Comparison of ENCODE assay signal across 4 fruit fly cellular contexts in genomic region chr3L:9095704-9096103, dm6.
TF ChIP-seq lines count a peak whose summit lies in the region.

No protein-coding gene starts in this region.

- no peak for TF ChIP-seq CTCF in whole organism, embryonic (GFP tag; optimal IDR thresholded peaks at IDR 0.05; lab: Kevin White, UChicago)

TF ChIP-seq in whole organism, adult, 20 proteins besides CTCF, POLR2A, EP300 and RAD21:
- TF ChIP-seq CG7045 (GFP tag; optimal IDR thresholded peaks at IDR 0.05; lab: Kevin White, UChicago), result peak; percentile 3
- peak; percentile 98 for TF ChIP-seq cic (GFP tag; optimal IDR thresholded peaks at IDR 0.05; lab: Kevin White, UChicago)
- no peak for TF ChIP-seq bab1 (GFP tag; optimal IDR thresholded peaks at IDR 0.05; lab: Kevin White, UChicago)
- peak; percentile 80 for TF ChIP-seq CG33017 (tag; optimal IDR thresholded peaks at IDR 0.05; lab: Kevin White, UChicago)
- no peak for TF ChIP-seq CG1620 (GFP tag; optimal IDR thresholded peaks at IDR 0.05; lab: Kevin White, UChicago)
- no peak for TF ChIP-seq pad (GFP tag; optimal IDR thresholded peaks at IDR 0.05; lab: Kevin White, UChicago)
- TF ChIP-seq Hr96 (GFP tag; optimal IDR thresholded peaks at IDR 0.05; lab: Kevin White, UChicago), result peak; percentile 54
- peak; percentile 80 for TF ChIP-seq kay (GFP tag; lab: Kevin White, UChicago; ENCODE audit: borderline replicate concordance)
- peak; percentile 27 for TF ChIP-seq CG7101 (tag; optimal IDR thresholded peaks at IDR 0.05; lab: Kevin White, UChicago)
- TF ChIP-seq Mnt (GFP tag; optimal IDR thresholded peaks at IDR 0.05; lab: Kevin White, UChicago), result peak; percentile 81
- peak; percentile 6 for TF ChIP-seq CG14711 (tag; optimal IDR thresholded peaks at IDR 0.05; lab: Kevin White, UChicago)
- TF ChIP-seq CG5204 (GFP tag; optimal IDR thresholded peaks at IDR 0.05; lab: Kevin White, UChicago), result no peak
- peak; percentile 65 for TF ChIP-seq Clk (GFP tag; optimal IDR thresholded peaks at IDR 0.05; lab: Kevin White, UChicago)
- TF ChIP-seq CG11617 (GFP tag; optimal IDR thresholded peaks at IDR 0.05; lab: Kevin White, UChicago), result peak; percentile 16
- TF ChIP-seq CG12768 (GFP tag; optimal IDR thresholded peaks at IDR 0.05; lab: Kevin White, UChicago), result peak; percentile 53
- no peak for TF ChIP-seq toe (GFP tag; optimal IDR thresholded peaks at IDR 0.05; lab: Kevin White, UChicago)
- TF ChIP-seq cnc (optimal IDR thresholded peaks at IDR 0.05; lab: Kevin White, UChicago), result no peak

TF ChIP-seq in whole organism, embryonic, 481 proteins besides CTCF, POLR2A, EP300 and RAD21 (continues in another document):
- TF ChIP-seq Side (GFP tag; optimal IDR thresholded peaks at IDR 0.05; lab: Kevin White, UChicago) (no peak), Hmx (GFP tag; optimal IDR thresholded peaks at IDR 0.05; lab: Kevin White, UChicago) (no peak), ken (GFP tag; IDR thresholded peaks at IDR 0.05; lab: Robert Waterston, UW) (no peak), Chrac-16 (GFP tag; optimal IDR thresholded peaks at IDR 0.05; lab: Kevin White, UChicago) (no peak), exex (tag; optimal IDR thresholded peaks at IDR 0.05; lab: Kevin White, UChicago) (peak; percentile 45), Xbp1 (GFP tag; optimal IDR thresholded peaks at IDR 0.05; lab: Kevin White, UChicago) (no peak), ewg (GFP tag; optimal IDR thresholded peaks at IDR 0.05; lab: Kevin White, UChicago) (no peak), kay (GFP tag; optimal IDR thresholded peaks at IDR 0.05; lab: Kevin White, UChicago) (no peak), Hey (tag; optimal IDR thresholded peaks at IDR 0.05; lab: Kevin White, UChicago) (peak; percentile 40), pho (GFP tag; optimal IDR thresholded peaks at IDR 0.05; lab: Kevin White, UChicago) (no peak), CG8281 (tag; optimal IDR thresholded peaks at IDR 0.05; lab: Kevin White, UChicago) (no peak), Lhr (GFP tag; optimal IDR thresholded peaks at IDR 0.05; lab: Kevin White, UChicago) (no peak), odd (GFP tag; optimal IDR thresholded peaks at IDR 0.05; lab: Kevin White, UChicago) (no peak), CG34376 (GFP tag; optimal IDR thresholded peaks at IDR 0.05; lab: Kevin White, UChicago) (peak; percentile 12), Rx (GFP tag; IDR thresholded peaks at IDR 0.05; lab: Robert Waterston, UW) (no peak), repo (GFP tag; optimal IDR thresholded peaks at IDR 0.05; lab: Kevin White, UChicago) (no peak), CG2678 (tag; optimal IDR thresholded peaks at IDR 0.05; lab: Kevin White, UChicago) (peak; percentile 6), run (tag; optimal IDR thresholded peaks at IDR 0.05; lab: Kevin White, UChicago) (peak; percentile 2), cwo (GFP tag; optimal IDR thresholded peaks at IDR 0.05; lab: Kevin White, UChicago) (peak; percentile 18), CG30403 (GFP tag; optimal IDR thresholded peaks at IDR 0.05; lab: Kevin White, UChicago) (no peak), Sox100B (GFP tag; optimal IDR thresholded peaks at IDR 0.05; lab: Kevin White, UChicago) (no peak), otp (GFP tag; IDR thresholded peaks at IDR 0.05; lab: Robert Waterston, UW) (no peak), CG11456 (GFP tag; IDR thresholded peaks at IDR 0.05; lab: Robert Waterston, UW) (no peak), lbe (GFP tag; optimal IDR thresholded peaks at IDR 0.05; lab: Kevin White, UChicago) (no peak), CG32772 (GFP tag; IDR thresholded peaks at IDR 0.05; lab: Robert Waterston, UW) (no peak), Asciz (GFP tag; optimal IDR thresholded peaks at IDR 0.05; lab: Kevin White, UChicago) (no peak), Med (GFP tag; lab: Kevin White, UChicago) (peak; percentile 66), D19A (tag; optimal IDR thresholded peaks at IDR 0.05; lab: Kevin White, UChicago) (no peak)

TF ChIP-seq in whole organism, prepupa, 60 proteins besides CTCF, POLR2A, EP300 and RAD21:
- TF ChIP-seq svp (GFP tag; lab: Kevin White, UChicago) (peak; percentile 26), net (GFP tag; optimal IDR thresholded peaks at IDR 0.05; lab: Kevin White, UChicago) (no peak), CG11294 (GFP tag; IDR thresholded peaks at IDR 0.05; lab: Robert Waterston, UW) (no peak), vri (GFP tag; optimal IDR thresholded peaks at IDR 0.05; lab: Kevin White, UChicago) (peak; percentile 33), CG3919 (GFP tag; optimal IDR thresholded peaks at IDR 0.05; lab: Kevin White, UChicago) (no peak), fkh (GFP tag; optimal IDR thresholded peaks at IDR 0.05; lab: Kevin White, UChicago) (peak; percentile 36)

TF ChIP-seq in whole organism, wandering third instar larva, 38 proteins besides CTCF, POLR2A, EP300 and RAD21:
- peak; percentile 62 for TF ChIP-seq fru (GFP tag; optimal IDR thresholded peaks at IDR 0.05; lab: Kevin White, UChicago)
- TF ChIP-seq h (GFP tag; optimal IDR thresholded peaks at IDR 0.05; lab: Kevin White, UChicago), result peak; percentile 42
- no peak for TF ChIP-seq Rel (GFP tag; optimal IDR thresholded peaks at IDR 0.05; lab: Kevin White, UChicago)
- peak; percentile 25 for TF ChIP-seq Rel (tag; optimal IDR thresholded peaks at IDR 0.05; lab: Kevin White, UChicago)
- TF ChIP-seq dsf (GFP tag; optimal IDR thresholded peaks at IDR 0.05; lab: Kevin White, UChicago; ENCODE audit: borderline replicate concordance), result no peak
TF ChIP-seq in whole organism, wandering third instar larva: peak in this region for 3.
